Worm (Caenorhabditis elegans): ENCODE results near the gene C06E1.11.

DNA sequence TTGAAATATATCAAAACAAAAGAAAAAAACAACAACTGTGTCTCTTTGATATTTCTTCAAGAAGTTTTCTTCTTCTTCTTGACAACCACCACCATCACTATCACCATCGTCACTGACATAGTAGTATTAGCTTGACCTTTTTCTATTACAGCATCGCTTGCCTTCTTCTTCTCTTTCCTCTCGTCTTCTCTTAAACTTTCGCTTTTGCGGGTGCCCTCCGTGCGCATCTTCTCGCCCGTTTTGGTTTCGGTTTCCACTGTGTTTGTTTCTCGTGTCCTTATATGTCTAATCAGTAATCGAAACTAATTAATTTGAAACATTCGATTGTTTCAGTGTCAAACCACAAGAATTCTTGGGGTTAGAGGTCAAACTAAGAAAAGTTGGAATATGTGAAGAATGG is 37.1 kb downstream of the C06E1.11 start:
- no peak for TF ChIP-seq ztf-16 (tag; optimal IDR thresholded peaks at IDR 0.05)
- TF ChIP-seq ceh-19 (GFP tag; optimal IDR thresholded peaks at IDR 0.05), result no peak
- no peak for TF ChIP-seq hlh-30 (tag; optimal IDR thresholded peaks at IDR 0.05; ENCODE audit: insufficient read depth)
- no peak for TF ChIP-seq lim-6 (tag; optimal IDR thresholded peaks at IDR 0.05)
- no peak for TF ChIP-seq ceh-45 (GFP tag; IDR thresholded peaks at IDR 0.05)
- no peak for TF ChIP-seq nhr-11 (tag; optimal IDR thresholded peaks at IDR 0.05)
- no peak for TF ChIP-seq ama-1 (optimal IDR thresholded peaks at IDR 0.05)
- no peak for TF ChIP-seq tbx-2 (tag; optimal IDR thresholded peaks at IDR 0.05)
- no peak for TF ChIP-seq odd-2 (tag; optimal IDR thresholded peaks at IDR 0.05)
- TF ChIP-seq pat-9 (tag; optimal IDR thresholded peaks at IDR 0.05), result no peak
- TF ChIP-seq fkh-10 (GFP tag; optimal IDR thresholded peaks at IDR 0.05), result no peak
